Worm (Caenorhabditis elegans) whole organism, L4 larva: ENCODE data around the gene F40F8.1.
A peak's percentile ranks its signal among the peaks of the same experiment; 100 is the strongest.

Experiments
- F37D6.2 ChIP-seq: sonication (generic microtip); optimal IDR thresholded peaks from 2 replicates; lab custom pipeline; 2016; ENCODE audit warnings: mild to moderate bottlenecking, missing genetic modification characterization, missing compliant biosample characterization
- F49E8.2 ChIP-seq: sonication (generic microtip); optimal IDR thresholded peaks from 2 replicates; lab custom pipeline; 2016; ENCODE audit warnings: missing compliant biosample characterization, mild to moderate bottlenecking, missing genetic modification characterization, borderline replicate concordance
- Y48G9A.11 ChIP-seq: fragments of 200-800 bp; sonication (Bioruptor generic); IDR thresholded peaks from 2 replicates; pipeline ENCODE4 v1.3.6; 2022; ENCODE audit warnings: missing genetic modification reagents, missing genetic modification characterization, missing compliant biosample characterization
- Y5F2A.4 ChIP-seq: fragments of 200-800 bp; sonication (Bioruptor generic); optimal IDR thresholded peaks from 2 replicates; lab custom pipeline; 2018; ENCODE audit warnings: mild to moderate bottlenecking, missing genetic modification characterization, missing compliant biosample characterization
- aha-1 ChIP-seq: fragments of 150-350 bp; peaks from one replicate; lab custom pipeline; 2014; ENCODE audit warnings: missing biosample characterization, missing genetic modification characterization
- aly-2 ChIP-seq: sonication (generic microtip); optimal IDR thresholded peaks from 2 replicates; lab custom pipeline; 2018; ENCODE audit warnings: missing biosample characterization, missing genetic modification characterization
- ama-1 ChIP-seq: fragments of 150-350 bp; optimal IDR thresholded peaks from 2 replicates; lab custom pipeline; 2014; ENCODE audit warnings: inconsistent platforms, mixed read lengths
- arid-1 ChIP-seq: fragments of 200-800 bp; sonication (Bioruptor generic); conservative IDR thresholded peaks from 2 replicates; pipeline ENCODE4 v1.3.6; 2022; ENCODE audit warnings: missing genetic modification reagents, missing genetic modification characterization, missing compliant biosample characterization
- attf-4 ChIP-seq: sonication (generic microtip); optimal IDR thresholded peaks from 3 replicates; lab custom pipeline; 2017; ENCODE audit warnings: missing biosample characterization, missing genetic modification characterization
- ceh-32 ChIP-seq: sonication (generic microtip); optimal IDR thresholded peaks from 2 replicates; lab custom pipeline; 2016; ENCODE audit warnings: mild to moderate bottlenecking, missing genetic modification characterization, missing compliant biosample characterization; ENCODE audit not compliant: poor library complexity
- ceh-82 ChIP-seq: sonication (generic microtip); optimal IDR thresholded peaks from 2 replicates; lab custom pipeline; 2017; ENCODE audit warnings: missing biosample characterization, missing genetic modification characterization
- cey-2 ChIP-seq: sonication (generic microtip); optimal IDR thresholded peaks from 3 replicates; lab custom pipeline; 2017; ENCODE audit warnings: missing genetic modification characterization, mild to moderate bottlenecking, missing compliant biosample characterization, antibody characterized with exemption, borderline replicate concordance; ENCODE audit not compliant: insufficient read depth
- ctbp-1 ChIP-seq: fragments of 200-800 bp; sonication (Bioruptor generic); IDR thresholded peaks from 2 replicates; pipeline ENCODE4 v1.3.6; 2022; ENCODE audit warnings: missing genetic modification reagents, missing genetic modification characterization, missing compliant biosample characterization
- daf-12 ChIP-seq: fragments of 150-350 bp; optimal IDR thresholded peaks from 2 replicates; lab custom pipeline; 2014; ENCODE audit warnings: missing biosample characterization, missing genetic modification reagents, missing genetic modification characterization
- daf-16 ChIP-seq, 3 experiments: sonication (generic microtip); optimal IDR thresholded peaks; 2 replicates each; lab custom pipeline; 2016 to 2017; ENCODE audit warnings: missing genetic modification characterization in 3 of 3, missing genetic modification reagents in 3 of 3, mild to moderate bottlenecking in 2 of 3, missing compliant biosample characterization in 2 of 3, missing biosample characterization in 1 of 3, moderate library complexity in 1 of 3
- daf-19 ChIP-seq: fragments of 200-800 bp; sonication (Bioruptor generic); conservative IDR thresholded peaks from 2 replicates; pipeline ENCODE4 v1.3.6; 2022; ENCODE audit warnings: missing genetic modification characterization, missing compliant biosample characterization
- dmd-6 ChIP-seq: fragments of 200-800 bp; sonication (Bioruptor generic); IDR thresholded peaks from 2 replicates; pipeline ENCODE4 v1.3.6; 2022; ENCODE audit warnings: missing genetic modification reagents, missing genetic modification characterization, missing compliant biosample characterization
- dmd-9 ChIP-seq: fragments of 200-800 bp; sonication (Bioruptor generic); IDR thresholded peaks from 2 replicates; pipeline ENCODE4 v1.3.6; 2022; ENCODE audit warnings: missing genetic modification reagents, missing genetic modification characterization, missing compliant biosample characterization
- dpl-1 ChIP-seq: fragments of 150-350 bp; optimal IDR thresholded peaks from 2 replicates; lab custom pipeline; 2014; ENCODE audit warnings: missing biosample characterization, missing genetic modification reagents, missing genetic modification characterization
- egl-27 ChIP-seq: sonication (generic microtip); optimal IDR thresholded peaks from 3 replicates; lab custom pipeline; 2017; ENCODE audit warnings: missing biosample characterization, missing genetic modification reagents, missing genetic modification characterization
- lin-13 ChIP-seq: fragments of 150-350 bp; optimal IDR thresholded peaks from 2 replicates; lab custom pipeline; 2014; ENCODE audit warnings: missing biosample characterization, missing genetic modification reagents, missing genetic modification characterization
- lin-29 ChIP-seq: fragments of 200-800 bp; sonication (Bioruptor generic); IDR thresholded peaks from 2 replicates; pipeline ENCODE4 v1.3.6; 2022; ENCODE audit warnings: missing genetic modification reagents, missing genetic modification characterization, missing compliant biosample characterization
- lin-38 ChIP-seq: fragments of 200-800 bp; sonication (Bioruptor generic); IDR thresholded peaks from 2 replicates; pipeline ENCODE4 v1.3.6; 2022; ENCODE audit warnings: missing genetic modification reagents, missing genetic modification characterization, missing compliant biosample characterization
- lsy-2 ChIP-seq, 2 experiments: fragments of 150-350 bp in 1 of 2; sonication (generic microtip) in 1 of 2; optimal IDR thresholded peaks; 2 replicates each; lab custom pipeline; 2014 to 2017; ENCODE audit warnings: missing biosample characterization in 2 of 2, missing genetic modification characterization in 2 of 2
- mdl-1 ChIP-seq, 2 experiments: fragments of 150-350 bp in 1 of 2; sonication (generic microtip) in 1 of 2; optimal IDR thresholded peaks; 2 replicates each; lab custom pipeline; 2014 to 2017; ENCODE audit warnings: missing biosample characterization in 2 of 2, missing genetic modification characterization in 2 of 2
- mdt-29 ChIP-seq: fragments of 200-800 bp; sonication (Bioruptor generic); IDR thresholded peaks from 2 replicates; pipeline ENCODE4 v1.3.6; 2022; ENCODE audit warnings: missing genetic modification reagents, missing genetic modification characterization, missing compliant biosample characterization
- mes-2 ChIP-seq: sonication (generic microtip); optimal IDR thresholded peaks from 2 replicates; lab custom pipeline; 2016; ENCODE audit warnings: missing genotype, mild to moderate bottlenecking, missing genetic modification characterization, missing compliant biosample characterization; ENCODE audit not compliant: poor library complexity, severe bottlenecking
- nhr-10 ChIP-seq: fragments of 150-350 bp; optimal IDR thresholded peaks from 2 replicates; lab custom pipeline; 2014; ENCODE audit warnings: missing biosample characterization, missing genetic modification characterization
- nhr-11 ChIP-seq: fragments of 150-350 bp; optimal IDR thresholded peaks from 2 replicates; lab custom pipeline; 2014; ENCODE audit warnings: missing biosample characterization, missing genetic modification characterization
- nhr-41 ChIP-seq: fragments of 200-800 bp; sonication (Bioruptor generic); IDR thresholded peaks from 2 replicates; pipeline ENCODE4 v1.3.6; 2022; ENCODE audit warnings: missing genetic modification reagents, missing genetic modification characterization, missing compliant biosample characterization
- nhr-42 ChIP-seq: fragments of 200-800 bp; sonication (Bioruptor generic); IDR thresholded peaks from 2 replicates; pipeline ENCODE4 v1.3.6; 2022; ENCODE audit warnings: missing genetic modification characterization, missing compliant biosample characterization
- nhr-48 ChIP-seq: sonication (generic microtip); optimal IDR thresholded peaks from 2 replicates; lab custom pipeline; 2016; ENCODE audit warnings: mild to moderate bottlenecking, missing genetic modification characterization, missing compliant biosample characterization
- nhr-76 ChIP-seq: fragments of 150-350 bp; optimal IDR thresholded peaks from 2 replicates; lab custom pipeline; 2014; ENCODE audit warnings: missing biosample characterization, missing genetic modification characterization
- nhr-77 ChIP-seq: fragments of 150-350 bp; optimal IDR thresholded peaks from 2 replicates; lab custom pipeline; 2014; ENCODE audit warnings: missing biosample characterization, missing genetic modification characterization
- php-3 ChIP-seq: fragments of 200-800 bp; sonication (Bioruptor generic); IDR thresholded peaks from 2 replicates; pipeline ENCODE4 v1.3.6; 2022; ENCODE audit warnings: missing genetic modification reagents, missing genetic modification characterization, missing compliant biosample characterization
- pqm-1 ChIP-seq: sonication (generic microtip); optimal IDR thresholded peaks from 2 replicates; lab custom pipeline; 2017; ENCODE audit warnings: missing biosample characterization, missing genetic modification characterization
- rbr-2 ChIP-seq: sonication (generic microtip); optimal IDR thresholded peaks from 2 replicates; lab custom pipeline; 2016; ENCODE audit warnings: missing genotype, missing genetic modification characterization, missing compliant biosample characterization
- set-16 ChIP-seq: fragments of 200-800 bp; sonication (Bioruptor generic); IDR thresholded peaks from 2 replicates; pipeline ENCODE4 v1.3.6; 2022; ENCODE audit warnings: missing genetic modification reagents, missing genetic modification characterization, missing compliant biosample characterization
- snpc-1.2 ChIP-seq: fragments of 200-800 bp; sonication (Bioruptor generic); IDR thresholded peaks from 2 replicates; pipeline ENCODE4 v1.3.6; 2022; ENCODE audit warnings: missing genetic modification reagents, missing genetic modification characterization, missing compliant biosample characterization
- snpc-4 ChIP-seq: fragments of 150-350 bp; optimal IDR thresholded peaks from 2 replicates; lab custom pipeline; 2014; ENCODE audit warnings: missing biosample characterization, missing genetic modification characterization
- spr-1 ChIP-seq: sonication (generic microtip); optimal IDR thresholded peaks from 2 replicates; lab custom pipeline; 2016; ENCODE audit warnings: mild to moderate bottlenecking, missing genetic modification characterization, missing compliant biosample characterization
- spr-3 ChIP-seq: fragments of 200-800 bp; sonication (Bioruptor generic); optimal IDR thresholded peaks from 2 replicates; lab custom pipeline; 2018; ENCODE audit warnings: mild to moderate bottlenecking, missing genetic modification characterization, missing compliant biosample characterization
- unc-130 ChIP-seq: sonication (generic microtip); optimal IDR thresholded peaks from 2 replicates; lab custom pipeline; 2016; ENCODE audit warnings: missing genetic modification reagents, missing genetic modification characterization, missing compliant biosample characterization
- unc-39 ChIP-seq: sonication (generic microtip); optimal IDR thresholded peaks from 2 replicates; lab custom pipeline; 2017; ENCODE audit warnings: missing biosample characterization, missing genetic modification characterization
- unc-62 ChIP-seq, 3 experiments: fragments of 150-350 bp in 1 of 3; sonication (generic microtip); optimal IDR thresholded peaks in 2 of 3; peaks in 1 of 3; 1 replicate in 1 of 3; 2 replicates in 2 of 3; lab custom pipeline; 2014 to 2017; ENCODE audit warnings: missing biosample characterization in 3 of 3, missing genetic modification characterization in 3 of 3, missing genetic modification reagents in 3 of 3, missing genotype in 1 of 3
- vab-7 ChIP-seq: fragments of 200-800 bp; sonication (Bioruptor generic); IDR thresholded peaks from 2 replicates; pipeline ENCODE4 v1.3.6; 2022; ENCODE audit warnings: missing genetic modification reagents, missing genetic modification characterization, missing compliant biosample characterization
- zfp-2 ChIP-seq: sonication (generic microtip); optimal IDR thresholded peaks from 2 replicates; lab custom pipeline; 2016; ENCODE audit warnings: mild to moderate bottlenecking, missing genetic modification characterization, missing compliant biosample characterization
- zip-2 ChIP-seq: fragments of 150-350 bp; optimal IDR thresholded peaks from 2 replicates; lab custom pipeline; 2014; ENCODE audit warnings: missing biosample characterization, missing genetic modification characterization
- ztf-11 ChIP-seq: fragments of 150-350 bp; optimal IDR thresholded peaks from 2 replicates; lab custom pipeline; 2014; ENCODE audit warnings: missing biosample characterization, missing genetic modification characterization

Gene F40F8.1

ce11 chrII:11094431-11094830, 33.0 kb upstream of the F40F8.1 start:
- TF ChIP-seq nhr-10 (no peak), aha-1 (peak; percentile 15), F49E8.2 (tag; lab: Kevin White, UChicago) (no peak), unc-39 (tag; lab: Kevin White, UChicago) (no peak), unc-130 (no peak), ctbp-1 (GFP tag; lab: Robert Waterston, UW) (no peak), lsy-2 (tag; optimal IDR thresholded peaks at IDR 0.05; lab: Kevin White, UChicago) (no peak), dpl-1 (GFP tag; lab: Kevin White, UChicago) (no peak), daf-19 (GFP tag; lab: Robert Waterston, UW) (no peak), unc-62 (GFP tag; optimal IDR thresholded peaks at IDR 0.05 in 1 of 2; lab: Kevin White, UChicago) (peak in 1 of 2 experiments; percentile 26), unc-62 (tag; optimal IDR thresholded peaks at IDR 0.05; lab: Kevin White, UChicago) (no peak)

DNA sequence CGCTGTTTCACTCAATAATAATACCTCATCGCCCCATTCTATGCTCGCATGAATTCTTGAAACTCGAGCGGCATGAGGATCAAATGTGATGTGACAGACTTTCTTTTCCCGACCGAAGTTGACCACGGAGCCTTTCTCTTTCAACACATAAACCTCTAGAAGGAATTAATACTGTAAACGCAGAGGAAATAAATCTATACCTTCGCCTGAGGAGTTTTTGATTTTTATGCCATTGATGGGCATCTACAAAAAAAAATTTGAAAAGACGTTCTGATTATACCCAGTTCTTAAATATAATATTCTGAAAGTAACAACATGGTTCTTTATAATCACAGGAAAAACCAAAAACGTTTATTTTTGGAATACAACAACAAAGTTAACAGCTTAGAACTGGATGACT, 31.2 kb upstream of the F40F8.1 start, which contains the start of gene nbs-1:
Gene nbs-1 (minus strand): TSS at position 246 of the 400 bp plus-strand sequence.
- TF ChIP-seq nhr-48 (no peak), daf-12 (tag; lab: Kevin White, UChicago) (no peak), mes-2 (tag; lab: Kevin White, UChicago) (peak; percentile 21), daf-19 (GFP tag; lab: Robert Waterston, UW) (no peak), zip-2 (tag; lab: Kevin White, UChicago) (no peak), snpc-4 (no peak), pqm-1 (tag; lab: Kevin White, UChicago) (no peak), php-3 (no peak), nhr-11 (tag; lab: Kevin White, UChicago) (no peak), ama-1 (peak; percentile 14), nhr-42 (GFP tag; lab: Robert Waterston, UW) (no peak), F37D6.2 (no peak), arid-1 (GFP tag; lab: Robert Waterston, UW) (no peak), mdt-29 (GFP tag; lab: Robert Waterston, UW) (no peak), ceh-82 (tag; lab: Kevin White, UChicago) (no peak), Y48G9A.11 (0 out of 2 replicates have a peak, but pooled peaks have one; percentile 38), aly-2 (no peak), set-16 (no peak), daf-16 (GFP tag; optimal IDR thresholded peaks at IDR 0.05; lab: Kevin White, UChicago) (no peak), daf-16 (tag; optimal IDR thresholded peaks at IDR 0.05; lab: Kevin White, UChicago) (no peak), lsy-2 (tag; optimal IDR thresholded peaks at IDR 0.05; lab: Kevin White, UChicago) (peak in 1 of 2 experiments; percentile 29), cey-2 (tag; lab: Kevin White, UChicago) (no peak), spr-1 (tag; lab: Kevin White, UChicago) (no peak), dmd-6 (GFP tag; lab: Robert Waterston, UW) (no peak), lin-29 (GFP tag; lab: Robert Waterston, UW) (no peak), nhr-77 (tag; lab: Kevin White, UChicago) (no peak), vab-7 (GFP tag; lab: Robert Waterston, UW) (no peak), ztf-11 (tag; lab: Kevin White, UChicago) (no peak), snpc-1.2 (GFP tag; lab: Robert Waterston, UW) (peak; percentile 54; the same call in 1 of the 2 replicates), zfp-2 (tag; lab: Kevin White, UChicago) (no peak), rbr-2 (tag; lab: Kevin White, UChicago) (no peak), dmd-9 (no peak), Y5F2A.4 (GFP tag; lab: Kevin White, UChicago) (no peak), attf-4 (tag; lab: Kevin White, UChicago) (no peak), mdl-1 (tag; optimal IDR thresholded peaks at IDR 0.05; lab: Kevin White, UChicago) (no peak), ceh-32 (tag; lab: Kevin White, UChicago) (no peak), lin-38 (GFP tag; lab: Robert Waterston, UW) (peak; percentile 49; the same call in 1 of the 2 replicates), egl-27 (tag; lab: Kevin White, UChicago) (no peak), nhr-76 (no peak), spr-3 (GFP tag; lab: Kevin White, UChicago) (no peak), lin-13 (GFP tag; lab: Kevin White, UChicago) (no peak), nhr-41 (GFP tag; lab: Robert Waterston, UW) (no peak)
